Fruit fly (Drosophila melanogaster): ENCODE data around the gene Fhos.
A peak's percentile ranks its signal among the peaks of the same experiment; 100 is the strongest.

The Fhos gene

dm6 chr3L:8774974-8775731, 21.7 kb downstream of the Fhos start (continued):
- TF ChIP-seq cyc (GFP tag; optimal IDR thresholded peaks at IDR 0.05) = no peak
- TF ChIP-seq CG7368 (GFP tag; optimal IDR thresholded peaks at IDR 0.05) = no peak
- TF ChIP-seq CG6792 (GFP tag; optimal IDR thresholded peaks at IDR 0.05) = no peak
- no peak for TF ChIP-seq CG6163 (GFP tag; IDR thresholded peaks at IDR 0.05)
- TF ChIP-seq OdsH (GFP tag; optimal IDR thresholded peaks at IDR 0.05) = no peak
- TF ChIP-seq CG15336 (GFP tag; IDR thresholded peaks at IDR 0.05) = no peak
- no peak for TF ChIP-seq CG4318 (GFP tag; optimal IDR thresholded peaks at IDR 0.05)
- TF ChIP-seq Eip93F (GFP tag; optimal IDR thresholded peaks at IDR 0.05) = no peak
- TF ChIP-seq Met (GFP tag; optimal IDR thresholded peaks at IDR 0.05) = peak; percentile 27
- peak; percentile 14 for TF ChIP-seq svp (GFP tag)
- peak; percentile 15 for TF ChIP-seq CG8632 (GFP tag; optimal IDR thresholded peaks at IDR 0.05)
- no peak for TF ChIP-seq Gug (GFP tag; IDR thresholded peaks at IDR 0.05)
- peak; percentile 81 for TF ChIP-seq CG6854 (GFP tag; optimal IDR thresholded peaks at IDR 0.05)
- TF ChIP-seq CG1621 (tag; optimal IDR thresholded peaks at IDR 0.05) = peak; percentile 37
- TF ChIP-seq CG34406 (GFP tag; optimal IDR thresholded peaks at IDR 0.05) = no peak
- TF ChIP-seq Ets21C (GFP tag; optimal IDR thresholded peaks at IDR 0.05) = no peak
- TF ChIP-seq CG31627 (GFP tag; optimal IDR thresholded peaks at IDR 0.05) = no peak
- peak; percentile 60 for TF ChIP-seq CG6808 (GFP tag; optimal IDR thresholded peaks at IDR 0.05)
- TF ChIP-seq CG6276 (GFP tag; optimal IDR thresholded peaks at IDR 0.05) = no peak

- TF ChIP-seq Eip75B (GFP tag; optimal IDR thresholded peaks at IDR 0.05) (no peak), vri (GFP tag; optimal IDR thresholded peaks at IDR 0.05) (peak; percentile 37), Eip78C (GFP tag) (peak; percentile 60), CG8119 (GFP tag; IDR thresholded peaks at IDR 0.05) (no peak), Hr4 (GFP tag; optimal IDR thresholded peaks at IDR 0.05) (no peak), topi (GFP tag; optimal IDR thresholded peaks at IDR 0.05) (no peak), Eip93F (GFP tag; optimal IDR thresholded peaks at IDR 0.05) (peak; percentile 14), CG31627 (GFP tag; optimal IDR thresholded peaks at IDR 0.05) (peak; percentile 0), svp (GFP tag) (peak; percentile 75), CG34406 (GFP tag; optimal IDR thresholded peaks at IDR 0.05) (peak; percentile 19), Sox14 (GFP tag; optimal IDR thresholded peaks at IDR 0.05) (peak; percentile 20), esn (GFP tag; optimal IDR thresholded peaks at IDR 0.05) (peak; percentile 61), dac (GFP tag; optimal IDR thresholded peaks at IDR 0.05) (no peak), Hr39 (GFP tag; optimal IDR thresholded peaks at IDR 0.05) (peak; percentile 17), CG8632 (GFP tag; optimal IDR thresholded peaks at IDR 0.05) (peak; percentile 8), Met (GFP tag; optimal IDR thresholded peaks at IDR 0.05) (peak; percentile 45), achi (GFP tag; optimal IDR thresholded peaks at IDR 0.05) (peak; percentile 27), Smox (GFP tag; optimal IDR thresholded peaks at IDR 0.05) (peak; percentile 44), OdsH (GFP tag; optimal IDR thresholded peaks at IDR 0.05) (peak; percentile 7)
Measured at dm6 chr3L:8777313-8777924, 24.0 kb downstream of the Fhos start.

DNA sequence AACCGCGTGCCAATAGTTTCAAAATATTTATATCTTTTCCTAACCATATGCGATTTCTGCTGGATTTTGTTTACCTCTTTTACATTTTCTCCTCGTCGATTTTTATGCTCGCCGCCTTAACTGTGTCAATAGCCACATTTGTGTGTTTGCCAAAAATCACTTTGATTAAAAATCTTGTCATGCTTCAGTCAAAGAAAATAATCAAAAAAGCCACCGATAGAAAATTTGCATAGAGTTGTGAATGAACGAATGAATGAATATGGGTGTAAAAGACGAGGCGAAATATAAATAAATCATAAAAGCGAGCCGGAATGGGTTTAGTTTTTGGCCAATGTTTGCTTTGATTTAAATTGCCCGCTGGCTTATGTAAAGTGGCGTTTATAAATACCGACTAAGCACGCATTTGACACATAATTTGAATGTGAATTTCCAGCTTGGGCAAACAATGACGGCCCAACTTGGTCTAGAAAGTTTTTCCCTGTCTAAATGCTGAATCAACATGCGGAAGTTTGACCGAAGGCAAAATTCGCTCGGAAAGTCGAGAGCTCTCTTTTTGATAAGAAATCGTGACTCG, 27.4 kb downstream of the Fhos start:
- TF ChIP-seq Sox15 (GFP tag; optimal IDR thresholded peaks at IDR 0.05) = no peak
- TF ChIP-seq CG8319 (GFP tag; optimal IDR thresholded peaks at IDR 0.05) = no peak
- peak; percentile 58 for TF ChIP-seq fkh (GFP tag; optimal IDR thresholded peaks at IDR 0.05)

- TF ChIP-seq dsx (GFP tag; optimal IDR thresholded peaks at IDR 0.05; ENCODE audit: poor library complexity, severe bottlenecking) (no peak), CG8119 (GFP tag; IDR thresholded peaks at IDR 0.05) (peak; percentile 73), CG1621 (tag; optimal IDR thresholded peaks at IDR 0.05) (no peak), Sox14 (GFP tag; optimal IDR thresholded peaks at IDR 0.05) (peak; percentile 61), Sox102F (GFP tag; optimal IDR thresholded peaks at IDR 0.05) (no peak), Ets21C (GFP tag; optimal IDR thresholded peaks at IDR 0.05) (no peak), CG10631 (GFP tag; optimal IDR thresholded peaks at IDR 0.05) (peak; percentile 29), CG7368 (GFP tag; optimal IDR thresholded peaks at IDR 0.05) (no peak), CG32006 (GFP tag; optimal IDR thresholded peaks at IDR 0.05) (peak; percentile 93), CG16779 (tag; optimal IDR thresholded peaks at IDR 0.05) (no peak), dac (GFP tag; optimal IDR thresholded peaks at IDR 0.05) (peak; percentile 73), Eip78C (GFP tag) (peak; percentile 89), CG11294 (GFP tag; IDR thresholded peaks at IDR 0.05) (no peak), Eip93F (GFP tag; optimal IDR thresholded peaks at IDR 0.05) (no peak), cyc (GFP tag; optimal IDR thresholded peaks at IDR 0.05) (peak; percentile 25), CG6163 (GFP tag; IDR thresholded peaks at IDR 0.05) (peak; percentile 35; the same call in 1 of the 3 replicates), Hr38 (GFP tag; optimal IDR thresholded peaks at IDR 0.05) (no peak), CG10669 (GFP tag; optimal IDR thresholded peaks at IDR 0.05) (peak; percentile 15), eg (GFP tag; IDR thresholded peaks at IDR 0.05) (peak; percentile 54; the same call in 2 of the 3 replicates), fd85E (GFP tag; optimal IDR thresholded peaks at IDR 0.05) (no peak)
Measured at dm6 chr3L:8781993-8782392, 28.6 kb downstream of the Fhos start.
